Fruit fly (Drosophila melanogaster) whole organism, prepupa: Measurements from ENCODE around the gene Tmx3.

Source experiments
- Blimp-1 ChIP-seq: fragments of 200-800 bp; sonication (Bioruptor generic); optimal IDR thresholded peaks from 3 replicates; lab custom pipeline; 2017; ENCODE audit warnings: missing biosample characterization, missing genetic modification characterization, mild to moderate bottlenecking, moderate library complexity, missing genetic modification reagents
- CG15336 ChIP-seq: fragments of 200-800 bp; sonication (Bioruptor generic); IDR thresholded peaks from 2 replicates; pipeline ENCODE4 v1.3.6; 2022; ENCODE audit warnings: missing biosample characterization, missing genetic modification characterization
- CG1621 ChIP-seq: fragments of 200-800 bp; sonication (Bioruptor generic); optimal IDR thresholded peaks from 3 replicates; lab custom pipeline; 2018; ENCODE audit warnings: missing biosample characterization, mild to moderate bottlenecking, missing genetic modification characterization
- CG16779 ChIP-seq: fragments of 200-800 bp; sonication (Bioruptor generic); optimal IDR thresholded peaks from 3 replicates; lab custom pipeline; 2017; ENCODE audit warnings: missing biosample characterization, mild to moderate bottlenecking, missing genetic modification characterization
- CG3032 ChIP-seq: fragments of 200-800 bp; optimal IDR thresholded peaks from 2 replicates; lab custom pipeline; 2019; ENCODE audit warnings: missing biosample characterization, mild to moderate bottlenecking, missing genetic modification characterization, moderate library complexity
- CG31627 ChIP-seq: fragments of 200-800 bp; sonication (Bioruptor generic); optimal IDR thresholded peaks from 3 replicates; lab custom pipeline; 2016; ENCODE audit warnings: missing biosample characterization, missing genetic modification characterization
- CG32006 ChIP-seq: fragments of 200-800 bp; sonication (Bioruptor generic); optimal IDR thresholded peaks from 3 replicates; lab custom pipeline; 2017; ENCODE audit warnings: missing biosample characterization, mild to moderate bottlenecking, missing genetic modification characterization
- CG34406 ChIP-seq: fragments of 200-800 bp; sonication (Bioruptor generic); optimal IDR thresholded peaks from 3 replicates; lab custom pipeline; 2016; ENCODE audit warnings: missing biosample characterization, missing genetic modification characterization
- CG3919 ChIP-seq: fragments of 200-800 bp; sonication (Bioruptor generic); optimal IDR thresholded peaks from 3 replicates; lab custom pipeline; 2016; ENCODE audit warnings: missing biosample characterization, missing genetic modification characterization
- CG4318 ChIP-seq: fragments of 200-800 bp; sonication (Bioruptor generic); optimal IDR thresholded peaks from 3 replicates; lab custom pipeline; 2017; ENCODE audit warnings: missing biosample characterization, mild to moderate bottlenecking, missing genetic modification characterization
- CG6163 ChIP-seq: fragments of 200-800 bp; sonication (Bioruptor generic); IDR thresholded peaks from 3 replicates; pipeline ENCODE4 v1.3.6; 2022; ENCODE audit warnings: missing biosample characterization, missing genetic modification characterization
- CG6276 ChIP-seq: fragments of 200-800 bp; sonication (Bioruptor generic); optimal IDR thresholded peaks from 2 replicates; lab custom pipeline; 2017; ENCODE audit warnings: missing biosample characterization, mild to moderate bottlenecking, missing genetic modification characterization
- CG6808 ChIP-seq: fragments of 200-800 bp; sonication (Bioruptor generic); optimal IDR thresholded peaks from 3 replicates; lab custom pipeline; 2017; ENCODE audit warnings: missing biosample characterization, missing genetic modification characterization, mild to moderate bottlenecking, moderate library complexity, missing genetic modification reagents
- CG6854 ChIP-seq: fragments of 200-800 bp; sonication (Bioruptor generic); optimal IDR thresholded peaks from 2 replicates; lab custom pipeline; 2017; ENCODE audit warnings: missing biosample characterization, mild to moderate bottlenecking, missing genetic modification characterization
- CG7368 ChIP-seq: fragments of 200-800 bp; sonication (Bioruptor generic); optimal IDR thresholded peaks from 3 replicates; lab custom pipeline; 2016; ENCODE audit warnings: missing biosample characterization, missing genetic modification characterization
- CG8119 ChIP-seq: fragments of 200-800 bp; sonication (Bioruptor generic); IDR thresholded peaks from 3 replicates; pipeline ENCODE4 v1.3.6; 2022; ENCODE audit warnings: missing biosample characterization, missing genetic modification characterization
- CG8319 ChIP-seq: fragments of 200-800 bp; sonication (Bioruptor generic); optimal IDR thresholded peaks from 3 replicates; lab custom pipeline; 2016; ENCODE audit warnings: missing biosample characterization, missing genetic modification characterization
- CG8632 ChIP-seq: fragments of 200-800 bp; sonication (Bioruptor generic); optimal IDR thresholded peaks from 3 replicates; lab custom pipeline; 2016; ENCODE audit warnings: missing biosample characterization, missing genetic modification characterization
- Eip75B ChIP-seq: fragments of 200-800 bp; sonication (Bioruptor generic); optimal IDR thresholded peaks from 3 replicates; lab custom pipeline; 2016; ENCODE audit warnings: missing biosample characterization, missing genetic modification characterization
- Eip78C ChIP-seq: fragments of 200-800 bp; sonication (Bioruptor generic); peaks from one replicate; lab custom pipeline; 2016; ENCODE audit warnings: missing biosample characterization, missing genetic modification characterization
- Ets21C ChIP-seq: fragments of 200-800 bp; sonication (Bioruptor generic); optimal IDR thresholded peaks from 3 replicates; lab custom pipeline; 2016; ENCODE audit warnings: missing biosample characterization, missing genetic modification characterization
- Ets96B ChIP-seq: fragments of 200-800 bp; optimal IDR thresholded peaks from 2 replicates; lab custom pipeline; 2019; ENCODE audit warnings: missing biosample characterization, mild to moderate bottlenecking, missing genetic modification characterization, moderate library complexity
- Gug ChIP-seq: fragments of 200-800 bp; sonication (Bioruptor generic); IDR thresholded peaks from 2 replicates; pipeline ENCODE4 v1.3.6; 2022; ENCODE audit warnings: missing biosample characterization, missing genetic modification characterization
- Hr38 ChIP-seq: sonication (Bioruptor generic); optimal IDR thresholded peaks from 2 replicates; lab custom pipeline; 2016; ENCODE audit warnings: missing biosample characterization, missing genetic modification characterization
- Hr39 ChIP-seq: fragments of 200-800 bp; sonication (Bioruptor generic); optimal IDR thresholded peaks from 2 replicates; lab custom pipeline; 2016; ENCODE audit warnings: missing biosample characterization, missing genetic modification characterization
- Hr4 ChIP-seq: fragments of 200-800 bp; sonication (Bioruptor generic); optimal IDR thresholded peaks from 3 replicates; lab custom pipeline; 2016; ENCODE audit warnings: missing biosample characterization, missing genetic modification characterization
- Lpt ChIP-seq: fragments of 200-800 bp; sonication (Bioruptor generic); optimal IDR thresholded peaks from 3 replicates; lab custom pipeline; 2016; ENCODE audit warnings: missing biosample characterization, missing genetic modification characterization
- Met ChIP-seq: fragments of 200-800 bp; sonication (Bioruptor generic); optimal IDR thresholded peaks from 3 replicates; lab custom pipeline; 2016; ENCODE audit warnings: missing biosample characterization, missing genetic modification characterization
- OdsH ChIP-seq: fragments of 200-800 bp; sonication (Bioruptor generic); optimal IDR thresholded peaks from 3 replicates; lab custom pipeline; 2016; ENCODE audit warnings: missing biosample characterization, missing genetic modification characterization
- Sox102F ChIP-seq: fragments of 200-800 bp; sonication (Bioruptor generic); optimal IDR thresholded peaks from 2 replicates; lab custom pipeline; 2016; ENCODE audit warnings: missing biosample characterization, mild to moderate bottlenecking, missing genetic modification characterization
- Sox14 ChIP-seq: fragments of 200-800 bp; sonication (Bioruptor generic); optimal IDR thresholded peaks from 3 replicates; lab custom pipeline; 2016; ENCODE audit warnings: missing biosample characterization, missing genetic modification characterization
- Sox15 ChIP-seq: fragments of 200-800 bp; sonication (Bioruptor generic); optimal IDR thresholded peaks from 3 replicates; lab custom pipeline; 2016; ENCODE audit warnings: missing biosample characterization, missing genetic modification characterization
- achi ChIP-seq: fragments of 200-800 bp; sonication (Bioruptor generic); optimal IDR thresholded peaks from 3 replicates; lab custom pipeline; 2016; ENCODE audit warnings: missing biosample characterization, missing genetic modification characterization
- cyc ChIP-seq: fragments of 200-800 bp; sonication (Bioruptor generic); optimal IDR thresholded peaks from 3 replicates; lab custom pipeline; 2016; ENCODE audit warnings: missing biosample characterization, missing genetic modification characterization
- dac ChIP-seq: fragments of 200-800 bp; sonication (Bioruptor generic); optimal IDR thresholded peaks from 2 replicates; lab custom pipeline; 2017; ENCODE audit warnings: missing biosample characterization, mild to moderate bottlenecking, missing genetic modification characterization
- dsx ChIP-seq: fragments of 200-800 bp; optimal IDR thresholded peaks from 3 replicates; lab custom pipeline; 2019; ENCODE audit warnings: missing biosample characterization, mild to moderate bottlenecking, missing genetic modification characterization, moderate library complexity; ENCODE audit not compliant: poor library complexity, severe bottlenecking
- eg ChIP-seq: fragments of 200-800 bp; sonication (Bioruptor generic); IDR thresholded peaks from 3 replicates; pipeline ENCODE4 v1.3.6; 2022; ENCODE audit warnings: missing biosample characterization, missing genetic modification characterization
- esn ChIP-seq: fragments of 200-800 bp; sonication (Bioruptor generic); optimal IDR thresholded peaks from 2 replicates; lab custom pipeline; 2016; ENCODE audit warnings: missing biosample characterization, mild to moderate bottlenecking, missing genetic modification characterization, moderate library complexity
- fd85E ChIP-seq: fragments of 200-800 bp; sonication (Bioruptor generic); optimal IDR thresholded peaks from 3 replicates; lab custom pipeline; 2016; ENCODE audit warnings: missing biosample characterization, missing genetic modification characterization
- fkh ChIP-seq: fragments of 200-800 bp; sonication (Bioruptor generic); optimal IDR thresholded peaks from 3 replicates; lab custom pipeline; 2017; ENCODE audit warnings: missing biosample characterization, mild to moderate bottlenecking, missing genetic modification characterization, moderate library complexity
- lz ChIP-seq: fragments of 200-800 bp; sonication (Bioruptor generic); optimal IDR thresholded peaks from 3 replicates; lab custom pipeline; 2016; ENCODE audit warnings: missing biosample characterization, missing genetic modification characterization
- pdm3 ChIP-seq: fragments of 200-800 bp; sonication (Bioruptor generic); optimal IDR thresholded peaks from 3 replicates; lab custom pipeline; 2016; ENCODE audit warnings: missing biosample characterization, missing genetic modification characterization
- spab ChIP-seq: fragments of 200-800 bp; sonication (Bioruptor generic); optimal IDR thresholded peaks from 2 replicates; lab custom pipeline; 2017; ENCODE audit warnings: missing biosample characterization, mild to moderate bottlenecking, missing genetic modification characterization, missing genetic modification reagents
- svp ChIP-seq: fragments of 200-800 bp; sonication (Bioruptor generic); peaks from one replicate; lab custom pipeline; 2016; ENCODE audit warnings: missing biosample characterization, missing genetic modification characterization
- vri ChIP-seq: fragments of 200-800 bp; sonication (Bioruptor generic); optimal IDR thresholded peaks from 3 replicates; lab custom pipeline; 2016; ENCODE audit warnings: missing biosample characterization, mild to moderate bottlenecking, missing genetic modification characterization

Gene Tmx3

DNA sequence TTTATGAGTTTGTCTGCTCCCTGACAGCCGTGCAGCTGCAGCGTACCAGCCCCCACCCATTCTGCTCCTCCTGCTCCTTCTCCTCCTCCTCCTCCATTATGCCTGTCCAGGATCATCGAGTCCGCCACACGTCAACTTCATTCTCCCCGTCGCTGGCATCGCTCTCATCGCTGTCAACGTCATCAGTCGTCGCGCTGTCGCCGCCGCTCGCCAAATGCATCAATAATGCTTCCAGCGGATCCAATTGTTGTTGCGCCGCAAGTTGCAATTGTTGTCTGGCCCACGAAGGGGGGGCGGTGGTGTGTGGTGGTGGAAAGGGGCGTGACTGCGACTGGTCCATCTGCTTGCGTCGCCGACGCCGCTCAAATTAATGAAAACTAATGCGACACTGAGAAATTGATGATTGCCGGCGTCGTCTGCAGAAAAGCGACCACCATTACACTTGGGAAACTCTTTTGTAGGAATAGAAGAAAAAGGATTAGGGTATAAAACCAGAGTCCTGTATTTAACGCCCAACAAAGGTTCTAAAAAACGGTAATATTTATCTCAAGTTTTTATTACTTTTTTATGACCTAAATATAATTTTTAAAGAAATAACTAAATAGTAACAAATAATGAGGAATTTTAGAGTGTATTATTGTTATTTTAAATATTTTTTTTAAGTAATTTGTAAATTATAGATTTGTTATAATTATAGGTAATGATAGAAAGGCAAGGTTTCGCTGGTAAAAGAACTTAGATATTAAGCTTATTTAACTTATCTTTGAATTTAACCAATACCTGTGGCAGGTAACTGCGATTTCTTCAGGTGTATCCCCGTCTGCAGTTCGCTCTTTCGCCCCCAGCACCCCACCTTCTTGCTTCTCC lies 39.6 kb upstream of the Tmx3 start (continued):
- TF ChIP-seq Ets21C (GFP tag; lab: Kevin White, UChicago) (no peak), CG32006 (peak; percentile 42), OdsH (GFP tag; lab: Kevin White, UChicago) (peak; percentile 47), CG6854 (GFP tag; lab: Kevin White, UChicago) (no peak), Lpt (GFP tag; lab: Kevin White, UChicago) (no peak), CG8632 (GFP tag; lab: Kevin White, UChicago) (no peak), Eip75B (GFP tag; lab: Kevin White, UChicago) (no peak), CG6808 (GFP tag; lab: Kevin White, UChicago) (peak; percentile 64), achi (GFP tag; lab: Kevin White, UChicago) (peak; percentile 30), CG3919 (GFP tag; lab: Kevin White, UChicago) (peak; percentile 42), Blimp-1 (GFP tag; lab: Kevin White, UChicago) (no peak), lz (GFP tag; lab: Kevin White, UChicago) (peak; percentile 36), pdm3 (GFP tag; lab: Kevin White, UChicago) (peak; percentile 25), CG6276 (GFP tag; lab: Kevin White, UChicago) (no peak), Gug (no peak), CG34406 (peak; percentile 19), CG7368 (GFP tag; lab: Kevin White, UChicago) (peak; percentile 15)

DNA sequence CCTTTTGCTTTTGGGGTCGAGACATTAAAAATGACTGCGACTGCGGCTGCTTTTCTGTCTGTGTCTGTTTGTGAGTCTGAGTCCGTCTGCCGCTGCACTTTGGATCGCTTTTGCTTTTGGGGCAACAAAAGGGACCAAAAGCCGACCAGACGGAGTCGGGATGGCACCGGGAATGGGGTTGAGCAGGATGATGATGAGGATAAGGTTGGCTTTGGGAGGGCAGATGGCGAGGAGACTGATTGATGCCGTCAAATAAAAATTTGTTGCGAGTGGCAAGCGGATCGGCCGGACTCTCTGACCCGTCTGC lies 39.0 kb upstream of the Tmx3 start:
- TF ChIP-seq dac (no peak), dsx (peak; percentile 2), CG6854 (GFP tag; lab: Kevin White, UChicago) (peak; percentile 55), svp (peak; percentile 37), Eip78C (peak; percentile 51), CG1621 (tag; lab: Kevin White, UChicago) (peak; percentile 33), CG3032 (tag; lab: Kevin White, UChicago) (no peak)
- TF ChIP-seq, all 60 proteins: peak for 5

DNA sequence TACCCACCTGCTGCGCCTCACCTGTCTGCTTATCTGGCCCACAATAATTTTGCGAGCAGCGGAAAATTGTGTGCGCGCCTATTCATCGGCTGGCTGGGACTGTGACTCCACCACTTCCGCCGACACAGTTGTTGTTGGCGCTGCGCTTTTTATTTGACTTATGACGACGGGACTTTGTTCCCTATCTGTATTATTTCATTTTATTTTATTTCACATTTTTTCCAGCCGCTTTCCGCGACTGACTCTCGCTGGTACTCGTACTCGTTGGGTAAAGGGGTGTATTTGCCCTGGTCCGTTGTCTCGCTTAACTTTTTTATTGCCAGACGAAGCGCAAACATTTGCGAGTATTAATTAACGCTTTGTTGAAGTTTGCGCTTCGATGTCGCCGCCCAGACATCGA lies 38.0 kb upstream of the Tmx3 start:
- TF ChIP-seq CG31627 (GFP tag; lab: Kevin White, UChicago) (no peak), CG6163 (no peak; the same call in 1 of the 3 replicates), cyc (no peak), vri (peak; percentile 85), Hr38 (no peak), CG7368 (GFP tag; lab: Kevin White, UChicago) (no peak), Hr4 (no peak), lz (GFP tag; lab: Kevin White, UChicago) (no peak), CG6854 (GFP tag; lab: Kevin White, UChicago) (peak; percentile 69), CG15336 (no peak), spab (GFP tag; lab: Kevin White, UChicago) (peak; percentile 41), Met (GFP tag; lab: Kevin White, UChicago) (peak; percentile 20), fd85E (GFP tag; lab: Kevin White, UChicago) (no peak), CG8319 (GFP tag; lab: Kevin White, UChicago) (no peak), CG6808 (GFP tag; lab: Kevin White, UChicago) (peak; percentile 56), Hr39 (GFP tag; lab: Kevin White, UChicago) (no peak), Gug (no peak), CG1621 (tag; lab: Kevin White, UChicago) (no peak), dsx (no peak), esn (GFP tag; lab: Kevin White, UChicago) (no peak), Sox102F (GFP tag; lab: Kevin White, UChicago) (peak; percentile 24), CG8119 (GFP tag; lab: Robert Waterston, UW) (0 out of 3 replicates have a peak, but pooled peaks have one; percentile 26), CG4318 (GFP tag; lab: Kevin White, UChicago) (no peak), CG3032 (tag; lab: Kevin White, UChicago) (peak; percentile 1), CG8632 (GFP tag; lab: Kevin White, UChicago) (no peak), CG3919 (GFP tag; lab: Kevin White, UChicago) (peak; percentile 45), eg (GFP tag; lab: Robert Waterston, UW) (peak; percentile 34; the same call in 1 of the 3 replicates), fkh (peak; percentile 73), CG32006 (no peak), Ets96B (tag; lab: Kevin White, UChicago) (no peak), Ets21C (GFP tag; lab: Kevin White, UChicago) (no peak), Sox15 (GFP tag; lab: Kevin White, UChicago) (no peak), dac (no peak), Sox14 (GFP tag; lab: Kevin White, UChicago) (peak; percentile 15), CG16779 (tag; lab: Kevin White, UChicago) (peak; percentile 46), CG6276 (GFP tag; lab: Kevin White, UChicago) (peak; percentile 17)
